Fruit fly (Drosophila melanogaster): ENCODE measurements around the gene RpL5.

DNA sequence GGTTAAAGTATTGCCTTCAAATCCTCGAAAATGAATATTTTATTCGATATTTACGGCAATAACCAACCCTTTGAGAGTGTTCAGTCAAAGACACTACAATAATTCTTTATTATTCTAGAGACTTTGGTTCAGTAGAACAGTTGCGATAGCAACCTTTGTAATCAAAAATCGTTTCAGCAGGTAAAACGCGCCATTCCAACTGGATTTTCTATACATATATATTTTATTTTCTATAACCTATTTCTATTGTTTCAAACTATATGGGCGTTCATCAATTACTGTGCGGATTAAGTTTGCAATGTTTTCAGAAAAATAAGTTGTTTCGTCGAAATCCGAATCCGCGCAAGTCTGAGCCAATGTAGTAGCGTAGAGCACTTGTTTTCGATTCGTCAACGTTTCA is 41.2 kb upstream of the RpL5 start:
- TF ChIP-seq ovo (GFP tag; optimal IDR thresholded peaks at IDR 0.05), result no peak
- TF ChIP-seq Mnt (GFP tag; optimal IDR thresholded peaks at IDR 0.05), result no peak
- no peak for TF ChIP-seq CG7101 (tag; optimal IDR thresholded peaks at IDR 0.05)
- no peak for TF ChIP-seq cnc (optimal IDR thresholded peaks at IDR 0.05)

All from whole organism, adult.